Fruit fly (Drosophila melanogaster) whole organism, embryonic: ENCODE data around the gene Sr-CI.

Experiments used
- BtbVII ChIP-seq: fragments of 200-800 bp; sonication (Bioruptor generic); optimal IDR thresholded peaks from 3 replicates; lab custom pipeline; 2017; ENCODE audit warnings: missing biosample characterization, mild to moderate bottlenecking, missing genetic modification characterization
- CG10462 ChIP-seq: fragments of 200-800 bp; sonication (Bioruptor generic); optimal IDR thresholded peaks from 2 replicates; lab custom pipeline; 2016; ENCODE audit warnings: missing biosample characterization, missing genetic modification characterization
- CG11093 ChIP-seq: fragments of 200-800 bp; sonication (Bioruptor generic); IDR thresholded peaks from 3 replicates; pipeline ENCODE4 v1.3.6; 2022; ENCODE audit warnings: missing biosample characterization, missing genetic modification characterization
- CG13424 ChIP-seq: fragments of 200-800 bp; sonication (Bioruptor generic); optimal IDR thresholded peaks from 2 replicates; lab custom pipeline; 2019; ENCODE audit warnings: missing biosample characterization, mild to moderate bottlenecking, missing genetic modification characterization, moderate library complexity
- CG13775 ChIP-seq: fragments of 200-800 bp; sonication (Bioruptor generic); optimal IDR thresholded peaks from 3 replicates; lab custom pipeline; 2017; ENCODE audit warnings: missing biosample characterization, mild to moderate bottlenecking, missing genetic modification characterization
- CG14014 ChIP-seq: fragments of 200-800 bp; sonication (Bioruptor generic); IDR thresholded peaks from 2 replicates; pipeline ENCODE4 v1.3.6; 2022; ENCODE audit warnings: missing biosample characterization, missing genetic modification characterization
- CG1529 ChIP-seq: fragments of 200-800 bp; sonication (Bioruptor generic); optimal IDR thresholded peaks from 3 replicates; lab custom pipeline; 2018; ENCODE audit warnings: missing biosample characterization, missing genetic modification characterization
- CG1602 ChIP-seq: fragments of 200-800 bp; sonication (Bioruptor generic); optimal IDR thresholded peaks from 3 replicates; lab custom pipeline; 2016; ENCODE audit warnings: missing biosample characterization, missing genetic modification characterization
- CG2712 ChIP-seq: fragments of 200-800 bp; optimal IDR thresholded peaks from 3 replicates; lab custom pipeline; 2019; ENCODE audit warnings: missing biosample characterization, mild to moderate bottlenecking, missing genetic modification characterization, moderate library complexity
- CG3065 ChIP-seq: fragments of 200-800 bp; sonication (Bioruptor generic); optimal IDR thresholded peaks from 2 replicates; lab custom pipeline; 2016; ENCODE audit warnings: missing biosample characterization, missing genetic modification characterization
- CG3407 ChIP-seq: fragments of 200-800 bp; sonication (Bioruptor generic); optimal IDR thresholded peaks from 2 replicates; lab custom pipeline; 2018; ENCODE audit warnings: missing biosample characterization, mild to moderate bottlenecking, missing genetic modification characterization
- CG4328 ChIP-seq: fragments of 200-800 bp; sonication (Bioruptor generic); optimal IDR thresholded peaks from 3 replicates; lab custom pipeline; 2017; ENCODE audit warnings: missing biosample characterization, missing genetic modification reagents, missing genetic modification characterization
- CG5953 ChIP-seq: fragments of 200-800 bp; sonication (Bioruptor generic); IDR thresholded peaks from 2 replicates; pipeline ENCODE4 v1.3.6; 2022; ENCODE audit warnings: missing biosample characterization, missing genetic modification characterization
- CG7271 ChIP-seq: fragments of 200-800 bp; sonication (Bioruptor generic); optimal IDR thresholded peaks from 2 replicates; lab custom pipeline; 2018; ENCODE audit warnings: missing biosample characterization, mild to moderate bottlenecking, missing genetic modification characterization, moderate library complexity
- CG7556 ChIP-seq: fragments of 200-800 bp; sonication (Bioruptor generic); optimal IDR thresholded peaks from 2 replicates; lab custom pipeline; 2017; ENCODE audit warnings: missing biosample characterization, mild to moderate bottlenecking, missing genetic modification characterization
- CG8924 ChIP-seq: fragments of 200-800 bp; optimal IDR thresholded peaks from 3 replicates; lab custom pipeline; 2019; ENCODE audit warnings: missing biosample characterization, mild to moderate bottlenecking, missing genetic modification characterization, moderate library complexity
- CG9215 ChIP-seq: fragments of 200-800 bp; sonication (Bioruptor generic); IDR thresholded peaks from 2 replicates; pipeline ENCODE4 v1.3.6; 2022; ENCODE audit warnings: missing biosample characterization, missing genetic modification characterization
- D19B ChIP-seq: fragments of 200-800 bp; sonication (Bioruptor generic); optimal IDR thresholded peaks from 2 replicates; lab custom pipeline; 2017; ENCODE audit warnings: missing biosample characterization, mild to moderate bottlenecking, missing genetic modification characterization
- Dek ChIP-seq: fragments of 200-800 bp; sonication (Bioruptor generic); optimal IDR thresholded peaks from 3 replicates; lab custom pipeline; 2019; ENCODE audit warnings: missing biosample characterization, mild to moderate bottlenecking, missing genetic modification characterization, moderate library complexity
- Dll ChIP-seq: fragments of 200-800 bp; sonication (Bioruptor generic); IDR thresholded peaks from 4 replicates; pipeline ENCODE4 v1.3.6; 2022; ENCODE audit warnings: missing biosample characterization, missing genetic modification characterization; ENCODE audit not compliant: partially characterized antibody
- ERR ChIP-seq: fragments of 200-800 bp; sonication (Bioruptor generic); optimal IDR thresholded peaks from 2 replicates; lab custom pipeline; 2016; ENCODE audit warnings: missing biosample characterization, missing genetic modification characterization
- Eip74EF ChIP-seq, 2 experiments: fragments of 200-800 bp in 1 of 2; fragments of >200 bp in 1 of 2; sonication (Bioruptor generic) in 1 of 2; optimal IDR thresholded peaks; 2 replicates each; lab custom pipeline; 2017 to 2019; ENCODE audit warnings: missing biosample characterization in 2 of 2, missing genetic modification characterization in 2 of 2, mild to moderate bottlenecking in 1 of 2, moderate library complexity in 1 of 2
- Ets97D ChIP-seq: fragments of 200-800 bp; sonication (Bioruptor generic); optimal IDR thresholded peaks from 3 replicates; lab custom pipeline; 2016; ENCODE audit warnings: missing biosample characterization, missing genetic modification characterization
- Hey ChIP-seq: fragments of 200-800 bp; sonication (Bioruptor generic); optimal IDR thresholded peaks from 3 replicates; lab custom pipeline; 2018; ENCODE audit warnings: missing biosample characterization, mild to moderate bottlenecking, missing genetic modification characterization
- Hsf ChIP-seq: fragments of 200-800 bp; sonication (Bioruptor generic); optimal IDR thresholded peaks from 3 replicates; lab custom pipeline; 2016; ENCODE audit warnings: missing biosample characterization, missing genetic modification characterization
- Jarid2 ChIP-seq: fragments of 200-800 bp; sonication (Bioruptor generic); optimal IDR thresholded peaks from 3 replicates; lab custom pipeline; 2017; ENCODE audit warnings: mild to moderate bottlenecking, missing biosample characterization, missing genetic modification reagents, missing genetic modification characterization
- Myb ChIP-seq: fragments of 200-800 bp; sonication (Bioruptor generic); optimal IDR thresholded peaks from 2 replicates; lab custom pipeline; 2016; ENCODE audit warnings: missing biosample characterization, missing genetic modification characterization
- NC2β ChIP-seq: fragments of 200-800 bp; sonication (Bioruptor generic); optimal IDR thresholded peaks from 2 replicates; lab custom pipeline; 2016; ENCODE audit warnings: missing biosample characterization, missing genetic modification characterization
- cas ChIP-seq: fragments of 200-800 bp; sonication (Bioruptor generic); IDR thresholded peaks from 2 replicates; pipeline ENCODE4 v1.3.6; 2022; ENCODE audit warnings: missing biosample characterization, missing genetic modification characterization
- chn ChIP-seq: fragments of 200-800 bp; sonication (Bioruptor generic); optimal IDR thresholded peaks from 2 replicates; lab custom pipeline; 2016; ENCODE audit warnings: missing biosample characterization, missing genetic modification characterization
- ewg ChIP-seq: fragments of 200-800 bp; sonication (Bioruptor generic); optimal IDR thresholded peaks from 3 replicates; lab custom pipeline; 2017; ENCODE audit warnings: mild to moderate bottlenecking, missing biosample characterization, missing genetic modification reagents, missing genetic modification characterization
- hth ChIP-seq: fragments of >200 bp; optimal IDR thresholded peaks from 2 replicates; lab custom pipeline; 2017; ENCODE audit warnings: inconsistent platforms
- pan ChIP-seq, 4 experiments: fragments of >200 bp in 3 of 4; fragments of 200-800 bp in 1 of 4; sonication (Bioruptor generic) in 1 of 4; optimal IDR thresholded peaks in 3 of 4; IDR thresholded peaks in 1 of 4; 2 replicates each; pipeline versions ENCODE4 v1.3.6 to Lab custom; 2017 to 2022; ENCODE audit warnings: missing biosample characterization in 2 of 4, missing genetic modification characterization in 2 of 4, mixed read lengths in 1 of 4
- pnt ChIP-seq: fragments of 200-800 bp; sonication (Bioruptor generic); optimal IDR thresholded peaks from 3 replicates; lab custom pipeline; 2016; ENCODE audit warnings: missing biosample characterization, missing genetic modification characterization
- psq ChIP-seq: fragments of 200-800 bp; sonication (Bioruptor generic); optimal IDR thresholded peaks from 2 replicates; lab custom pipeline; 2017; ENCODE audit warnings: missing biosample characterization, missing genetic modification characterization
- run ChIP-seq: fragments of 200-800 bp; sonication (Bioruptor generic); optimal IDR thresholded peaks from 3 replicates; lab custom pipeline; 2018; ENCODE audit warnings: missing biosample characterization, mild to moderate bottlenecking, missing genetic modification characterization
- sob ChIP-seq: fragments of 200-800 bp; sonication (Bioruptor generic); IDR thresholded peaks from 2 replicates; pipeline ENCODE4 v1.3.6; 2022; ENCODE audit warnings: missing biosample characterization, missing genetic modification characterization
- stc ChIP-seq: fragments of 200-800 bp; sonication (Bioruptor generic); IDR thresholded peaks from 2 replicates; pipeline ENCODE4 v1.3.6; 2022; ENCODE audit warnings: missing biosample characterization, missing genetic modification characterization
- zen2 ChIP-seq: fragments of 200-800 bp; sonication (Bioruptor generic); IDR thresholded peaks from 3 replicates; pipeline ENCODE4 v1.3.6; 2022; ENCODE audit warnings: missing biosample characterization, missing genetic modification characterization; ENCODE audit not compliant: partially characterized antibody

Gene Sr-CI

dm6 chr2L:4118983-4119670 is 2.4 kb upstream of the Sr-CI start (continued):
- TF ChIP-seq Hey (tag; lab: Kevin White, UChicago) (peak; percentile 96), zen2 (GFP tag; lab: Robert Waterston, UW) (no peak), CG9215 (GFP tag; lab: Robert Waterston, UW) (peak; percentile 58; the same call in 1 of the 2 replicates), Hsf (GFP tag; lab: Kevin White, UChicago) (peak; percentile 81), CG1529 (GFP tag; lab: Kevin White, UChicago) (peak; percentile 71), sob (GFP tag; lab: Robert Waterston, UW) (peak; percentile 72), CG1602 (GFP tag; lab: Kevin White, UChicago) (peak; percentile 74), pnt (GFP tag; lab: Kevin White, UChicago) (peak; percentile 77), CG10462 (peak; percentile 73), CG3065 (GFP tag; lab: Kevin White, UChicago) (peak; percentile 10), cas (GFP tag; lab: Robert Waterston, UW) (no peak), Jarid2 (GFP tag; lab: Kevin White, UChicago) (peak; percentile 52), CG13775 (GFP tag; lab: Kevin White, UChicago) (peak; percentile 76), pan (optimal IDR thresholded peaks at IDR 0.05; lab: Kevin White, UChicago) (no peak), pan (GFP tag; optimal IDR thresholded peaks at IDR 0.05 in 1 of 2, IDR thresholded peaks at IDR 0.05 in 1 of 2) (peak in 1 of 2 experiments; percentile 79), ERR (GFP tag; lab: Kevin White, UChicago) (peak; percentile 66), Myb (peak; percentile 56), D19B (GFP tag; lab: Kevin White, UChicago) (peak; percentile 43), CG2712 (tag; lab: Kevin White, UChicago) (peak; percentile 91), CG3407 (GFP tag; lab: Kevin White, UChicago) (peak; percentile 70), CG5953 (GFP tag; lab: Robert Waterston, UW) (peak; percentile 69), CG7556 (GFP tag; lab: Kevin White, UChicago) (peak; percentile 87), stc (GFP tag; lab: Robert Waterston, UW) (peak; percentile 85), Ets97D (GFP tag; lab: Kevin White, UChicago) (peak; percentile 30), BtbVII (peak; percentile 37), NC2β (peak; percentile 82), ewg (GFP tag; lab: Kevin White, UChicago) (peak; percentile 69), CG7271 (tag; lab: Kevin White, UChicago) (peak; percentile 40), Dek (tag; lab: Kevin White, UChicago) (peak; percentile 39), hth (lab: Kevin White, UChicago) (no peak), run (tag; lab: Kevin White, UChicago) (peak; percentile 68), CG4328 (peak; percentile 35), CG8924 (tag; lab: Kevin White, UChicago) (peak; percentile 74), CG13424 (tag; lab: Kevin White, UChicago) (peak; percentile 87), CG14014 (GFP tag; lab: Robert Waterston, UW) (peak; percentile 80), chn (peak; percentile 79), Dll (GFP tag; lab: Robert Waterston, UW) (no peak), CG11093 (GFP tag; lab: Robert Waterston, UW) (peak; percentile 83), Eip74EF (GFP tag; optimal IDR thresholded peaks at IDR 0.05; lab: Kevin White, UChicago) (peak in 1 of 2 experiments; percentile 55), psq (GFP tag; lab: Kevin White, UChicago) (peak; percentile 22)
- TF ChIP-seq, all 482 proteins: peak for 380
